Worm (Caenorhabditis elegans): ENCODE results near the gene eat-3.

The eat-3 gene

ce11 chrII:9358230-9358629 lies 33.6 kb downstream of the eat-3 start, which contains the start of gene mel-11:
mel-11 (plus strand) TSS chrII:9358530.
- TF ChIP-seq lin-13 (tag; optimal IDR thresholded peaks at IDR 0.05) (no peak), pha-4 (tag; optimal IDR thresholded peaks at IDR 0.05) (no peak), mep-1 (tag; optimal IDR thresholded peaks at IDR 0.05) (no peak), snpc-4 (tag; optimal IDR thresholded peaks at IDR 0.05) (no peak), hlh-1 (tag; optimal IDR thresholded peaks at IDR 0.05) (no peak), mab-5 (tag; optimal IDR thresholded peaks at IDR 0.05) (no peak), cnd-1 (tag; optimal IDR thresholded peaks at IDR 0.05) (no peak), ham-2 (GFP tag; optimal IDR thresholded peaks at IDR 0.05) (no peak), unc-62 (GFP tag; optimal IDR thresholded peaks at IDR 0.05) (no peak), nhr-237 (tag; optimal IDR thresholded peaks at IDR 0.05) (no peak)

ce11 chrII:9362249-9362648 lies 37.6 kb downstream of the eat-3 start:
- TF ChIP-seq mab-5 (tag; optimal IDR thresholded peaks at IDR 0.05): no peak
- no peak for TF ChIP-seq drap-1 (GFP tag; optimal IDR thresholded peaks at IDR 0.05)
- no peak for TF ChIP-seq bed-3 (GFP tag; optimal IDR thresholded peaks at IDR 0.05)
- TF ChIP-seq elt-3 (tag; optimal IDR thresholded peaks at IDR 0.05): no peak
- TF ChIP-seq ceh-43 (GFP tag; optimal IDR thresholded peaks at IDR 0.05): no peak
- TF ChIP-seq sem-2 (GFP tag; optimal IDR thresholded peaks at IDR 0.05): no peak
- no peak for TF ChIP-seq sptf-1 (tag; optimal IDR thresholded peaks at IDR 0.05)
- TF ChIP-seq zip-8 (tag; optimal IDR thresholded peaks at IDR 0.05): no peak
- no peak for TF ChIP-seq ceh-39 (tag; optimal IDR thresholded peaks at IDR 0.05)
- no peak for TF ChIP-seq lsy-2 (tag; optimal IDR thresholded peaks at IDR 0.05)
- TF ChIP-seq flh-1 (GFP tag; optimal IDR thresholded peaks at IDR 0.05): no peak
- TF ChIP-seq blmp-1 (tag; optimal IDR thresholded peaks at IDR 0.05): no peak
- no peak for TF ChIP-seq lin-13 (tag; optimal IDR thresholded peaks at IDR 0.05)
- TF ChIP-seq cnd-1 (tag; optimal IDR thresholded peaks at IDR 0.05): no peak

ce11 chrII:9369394-9369793 lies 44.7 kb downstream of the eat-3 start:
- TF ChIP-seq hlh-1 (tag; optimal IDR thresholded peaks at IDR 0.05): no peak
- no peak for TF ChIP-seq snpc-4 (tag; optimal IDR thresholded peaks at IDR 0.05)
- no peak for TF ChIP-seq mab-5 (tag; optimal IDR thresholded peaks at IDR 0.05)
- TF ChIP-seq flh-1 (GFP tag; optimal IDR thresholded peaks at IDR 0.05): no peak
- no peak for TF ChIP-seq nhr-2 (tag; optimal IDR thresholded peaks at IDR 0.05)
- TF ChIP-seq mls-2 (tag; optimal IDR thresholded peaks at IDR 0.05): no peak
- no peak for TF ChIP-seq cnd-1 (tag; optimal IDR thresholded peaks at IDR 0.05)
- TF ChIP-seq bed-3 (GFP tag; optimal IDR thresholded peaks at IDR 0.05): no peak
- TF ChIP-seq ceh-43 (GFP tag; optimal IDR thresholded peaks at IDR 0.05): no peak
- TF ChIP-seq ztf-11 (tag; optimal IDR thresholded peaks at IDR 0.05): no peak
- TF ChIP-seq drap-1 (GFP tag; optimal IDR thresholded peaks at IDR 0.05): no peak
- no peak for TF ChIP-seq tbx-8 (GFP tag; optimal IDR thresholded peaks at IDR 0.05)
- TF ChIP-seq mep-1 (tag; optimal IDR thresholded peaks at IDR 0.05): no peak

ce11 chrII:9372393-9372792 lies 47.7 kb downstream of the eat-3 start, which contains the start of gene C06C3.3:
C06C3.3 (minus strand) TSS chrII:9372493.
- TF ChIP-seq nhr-28 (tag; optimal IDR thresholded peaks at IDR 0.05): no peak
- no peak for TF ChIP-seq nhr-76 (tag; optimal IDR thresholded peaks at IDR 0.05)
- TF ChIP-seq hlh-1 (tag; optimal IDR thresholded peaks at IDR 0.05): no peak
- TF ChIP-seq ces-1 (GFP tag; optimal IDR thresholded peaks at IDR 0.05): no peak
- no peak for TF ChIP-seq mab-5 (tag; optimal IDR thresholded peaks at IDR 0.05)
- no peak for TF ChIP-seq elt-1 (tag; optimal IDR thresholded peaks at IDR 0.05; ENCODE audit: borderline replicate concordance, insufficient read depth)
- TF ChIP-seq sptf-1 (tag; optimal IDR thresholded peaks at IDR 0.05): no peak
- TF ChIP-seq nhr-12 (tag; optimal IDR thresholded peaks at IDR 0.05): no peak
- TF ChIP-seq lin-13 (tag; optimal IDR thresholded peaks at IDR 0.05): no peak
- no peak for TF ChIP-seq mls-2 (tag; optimal IDR thresholded peaks at IDR 0.05)
- TF ChIP-seq drap-1 (GFP tag; optimal IDR thresholded peaks at IDR 0.05): no peak
- TF ChIP-seq pha-4 (tag; optimal IDR thresholded peaks at IDR 0.05): no peak
- no peak for TF ChIP-seq elt-3 (tag; optimal IDR thresholded peaks at IDR 0.05)
- TF ChIP-seq unc-120 (tag; optimal IDR thresholded peaks at IDR 0.05; ENCODE audit: poor library complexity, severe bottlenecking): no peak
- TF ChIP-seq lin-32 (GFP tag; optimal IDR thresholded peaks at IDR 0.05): no peak
- TF ChIP-seq snpc-4 (tag; optimal IDR thresholded peaks at IDR 0.05): no peak
- TF ChIP-seq ceh-83 (GFP tag; optimal IDR thresholded peaks at IDR 0.05): no peak

- no peak for TF ChIP-seq lsy-2 (tag; optimal IDR thresholded peaks at IDR 0.05)
- TF ChIP-seq nhr-12 (tag; optimal IDR thresholded peaks at IDR 0.05): no peak
- TF ChIP-seq elt-3 (tag; optimal IDR thresholded peaks at IDR 0.05): no peak
- no peak for TF ChIP-seq blmp-1 (tag; optimal IDR thresholded peaks at IDR 0.05)
- TF ChIP-seq ham-2 (GFP tag; optimal IDR thresholded peaks at IDR 0.05): no peak
- TF ChIP-seq unc-62 (GFP tag; optimal IDR thresholded peaks at IDR 0.05): no peak
- no peak for TF ChIP-seq M03D4.4 (tag; optimal IDR thresholded peaks at IDR 0.05)
- TF ChIP-seq sem-2 (GFP tag; optimal IDR thresholded peaks at IDR 0.05): no peak
- TF ChIP-seq sptf-1 (tag; optimal IDR thresholded peaks at IDR 0.05): no peak
- no peak for TF ChIP-seq lin-32 (GFP tag; optimal IDR thresholded peaks at IDR 0.05)
- TF ChIP-seq flh-1 (GFP tag; optimal IDR thresholded peaks at IDR 0.05): no peak
- TF ChIP-seq unc-39 (tag; optimal IDR thresholded peaks at IDR 0.05): no peak
- no peak for TF ChIP-seq lin-13 (tag; optimal IDR thresholded peaks at IDR 0.05)
- no peak for TF ChIP-seq ztf-11 (tag; optimal IDR thresholded peaks at IDR 0.05)
- TF ChIP-seq pha-4 (tag; optimal IDR thresholded peaks at IDR 0.05): no peak
- no peak for TF ChIP-seq nhr-28 (tag; optimal IDR thresholded peaks at IDR 0.05)
- TF ChIP-seq nhr-76 (tag; optimal IDR thresholded peaks at IDR 0.05): no peak
- no peak for TF ChIP-seq nhr-237 (tag; optimal IDR thresholded peaks at IDR 0.05)
Measured at ce11 chrII:9372991-9373390, 48.3 kb downstream of the eat-3 start, which contains the start of gene C06C3.4. C06C3.4 (plus strand) TSS chrII:9373291.

All from whole organism, mixed stage, embryonic.